Worm (Caenorhabditis elegans): Measurements from ENCODE around the gene ttr-54.

The ttr-54 gene

ce11 chrIV:10115142-10115541 is 40.4 kb upstream of the ttr-54 start, which contains the start of gene C04G2.10:
Gene C04G2.10 (plus strand): TSS chrIV:10115442.
- TF ChIP-seq eyg-1 (tag; optimal IDR thresholded peaks at IDR 0.05) = no peak
- TF ChIP-seq mec-3 (tag; optimal IDR thresholded peaks at IDR 0.05; ENCODE audit: borderline replicate concordance) = no peak
- TF ChIP-seq madf-2 (tag; optimal IDR thresholded peaks at IDR 0.05) = no peak
- no peak for TF ChIP-seq npax-4 (tag; optimal IDR thresholded peaks at IDR 0.05)
- TF ChIP-seq che-1 (tag; optimal IDR thresholded peaks at IDR 0.05) = no peak
- no peak for TF ChIP-seq T23F11.4 (GFP tag; optimal IDR thresholded peaks at IDR 0.05)
- no peak for TF ChIP-seq ceh-45 (GFP tag; IDR thresholded peaks at IDR 0.05)
- TF ChIP-seq sox-4 (tag; optimal IDR thresholded peaks at IDR 0.05) = no peak
- no peak for TF ChIP-seq rnt-1 (tag; optimal IDR thresholded peaks at IDR 0.05)
- no peak for TF ChIP-seq elt-4 (tag; optimal IDR thresholded peaks at IDR 0.05)
- no peak for TF ChIP-seq gmeb-2 (tag; optimal IDR thresholded peaks at IDR 0.05)
- no peak for TF ChIP-seq ama-1 (optimal IDR thresholded peaks at IDR 0.05)
- no peak for TF ChIP-seq ttx-3 (tag; optimal IDR thresholded peaks at IDR 0.05)
- no peak for TF ChIP-seq ceh-2 (tag; optimal IDR thresholded peaks at IDR 0.05)
- no peak for TF ChIP-seq hlh-30 (tag; optimal IDR thresholded peaks at IDR 0.05; ENCODE audit: insufficient read depth)
- no peak for TF ChIP-seq F13H6.1 (tag; optimal IDR thresholded peaks at IDR 0.05)
- TF ChIP-seq zip-5 (tag; optimal IDR thresholded peaks at IDR 0.05) = no peak

ce11 chrIV:10116765-10117164 is 38.8 kb upstream of the ttr-54 start:
- no peak for TF ChIP-seq ceh-14 (tag; optimal IDR thresholded peaks at IDR 0.05)
- no peak for TF ChIP-seq F13H6.1 (tag; optimal IDR thresholded peaks at IDR 0.05)
- no peak for TF ChIP-seq ref-2 (tag; optimal IDR thresholded peaks at IDR 0.05)
- TF ChIP-seq eyg-1 (tag; optimal IDR thresholded peaks at IDR 0.05) = no peak
- no peak for TF ChIP-seq unc-42 (tag; optimal IDR thresholded peaks at IDR 0.05)
- no peak for TF ChIP-seq npax-4 (tag; optimal IDR thresholded peaks at IDR 0.05)
- no peak for TF ChIP-seq ceh-34 (tag; optimal IDR thresholded peaks at IDR 0.05)
- no peak for TF ChIP-seq hlh-6 (tag; optimal IDR thresholded peaks at IDR 0.05)
- TF ChIP-seq pat-9 (tag; optimal IDR thresholded peaks at IDR 0.05) = no peak
- no peak for TF ChIP-seq ceh-45 (GFP tag; IDR thresholded peaks at IDR 0.05)
- TF ChIP-seq Y22D7AL.16 (tag; optimal IDR thresholded peaks at IDR 0.05) = no peak
- TF ChIP-seq elt-2 (tag; optimal IDR thresholded peaks at IDR 0.05) = no peak
- no peak for TF ChIP-seq odd-2 (tag; optimal IDR thresholded peaks at IDR 0.05)

- TF ChIP-seq hlh-30 (tag; optimal IDR thresholded peaks at IDR 0.05; ENCODE audit: insufficient read depth) = no peak
- no peak for TF ChIP-seq dmd-4 (tag; optimal IDR thresholded peaks at IDR 0.05; ENCODE audit: borderline replicate concordance)
- no peak for TF ChIP-seq ceh-2 (tag; optimal IDR thresholded peaks at IDR 0.05)
- TF ChIP-seq pat-9 (tag; optimal IDR thresholded peaks at IDR 0.05) = no peak
These were observed 33.4 kb upstream of the ttr-54 start, which contains the start of gene irld-21 for ce11 chrIV:10122205-10122604. Gene irld-21 (minus strand): TSS chrIV:10122305.

ce11 chrIV:10126544-10126943 is 29.0 kb upstream of the ttr-54 start, which contains the start of gene ctf-18:
Gene ctf-18 (minus strand): TSS chrIV:10126644.
- no peak for TF ChIP-seq fkh-6 (tag; optimal IDR thresholded peaks at IDR 0.05)
- TF ChIP-seq fkh-10 (GFP tag; optimal IDR thresholded peaks at IDR 0.05) = no peak
- no peak for TF ChIP-seq ceh-18 (tag; optimal IDR thresholded peaks at IDR 0.05)
- no peak for TF ChIP-seq ceh-2 (tag; optimal IDR thresholded peaks at IDR 0.05)
- TF ChIP-seq ceh-14 (tag; optimal IDR thresholded peaks at IDR 0.05) = no peak
- no peak for TF ChIP-seq unc-55 (GFP tag; optimal IDR thresholded peaks at IDR 0.05)
- TF ChIP-seq zip-5 (tag; optimal IDR thresholded peaks at IDR 0.05) = no peak
- TF ChIP-seq pag-3 (tag; optimal IDR thresholded peaks at IDR 0.05; ENCODE audit: borderline replicate concordance) = no peak
- TF ChIP-seq ceh-30 (tag; optimal IDR thresholded peaks at IDR 0.05) = no peak
- TF ChIP-seq ceh-31 (tag; optimal IDR thresholded peaks at IDR 0.05) = no peak
- TF ChIP-seq ceh-24 (tag; optimal IDR thresholded peaks at IDR 0.05) = no peak
- no peak for TF ChIP-seq sox-2 (GFP tag; IDR thresholded peaks at IDR 0.05)
- no peak for TF ChIP-seq mec-3 (tag; optimal IDR thresholded peaks at IDR 0.05; ENCODE audit: borderline replicate concordance)
- no peak for TF ChIP-seq hlh-6 (tag; optimal IDR thresholded peaks at IDR 0.05)
- no peak for TF ChIP-seq K02D7.2 (tag; optimal IDR thresholded peaks at IDR 0.05)
